Worm (Caenorhabditis elegans) whole organism, L1 larva: ENCODE results near the gene cld-9.

ENCODE experiments used
- C04F5.9 ChIP-seq: sonication (generic microtip); optimal IDR thresholded peaks from 2 replicates; lab custom pipeline; 2016; ENCODE audit warnings: missing genetic modification characterization, missing compliant biosample characterization
- C34B4.2 ChIP-seq: sonication (generic microtip); optimal IDR thresholded peaks from 2 replicates; lab custom pipeline; 2017; ENCODE audit warnings: mild to moderate bottlenecking, missing genetic modification characterization, missing compliant biosample characterization
- alr-1 ChIP-seq: fragments of 200-800 bp; sonication (Bioruptor generic); optimal IDR thresholded peaks from 2 replicates; lab custom pipeline; 2018; ENCODE audit warnings: borderline replicate concordance, mild to moderate bottlenecking, missing genetic modification characterization, missing compliant biosample characterization
- ceh-88 ChIP-seq: fragments of 200-800 bp; sonication (Bioruptor generic); IDR thresholded peaks from 2 replicates; pipeline ENCODE4 v1.3.6; 2022; ENCODE audit warnings: missing genetic modification characterization, missing compliant biosample characterization
- ces-1 ChIP-seq: fragments of 150-350 bp; optimal IDR thresholded peaks from 2 replicates; lab custom pipeline; 2014; ENCODE audit warnings: missing biosample characterization, missing genetic modification reagents, missing genetic modification characterization
- efl-1 ChIP-seq, 4 experiments: fragments of 150-350 bp; optimal IDR thresholded peaks in 3 of 4; peaks in 1 of 4; 1 replicate in 1 of 4; 2 replicates in 3 of 4; lab custom pipeline; 2014; ENCODE audit warnings: missing biosample characterization in 2 of 4, missing genetic modification characterization in 2 of 4, missing genetic modification reagents in 2 of 4
- efl-3 ChIP-seq: fragments of 200-800 bp; sonication (Bioruptor generic); optimal IDR thresholded peaks from 2 replicates; lab custom pipeline; 2018; ENCODE audit warnings: mild to moderate bottlenecking, missing genetic modification characterization, missing compliant biosample characterization
- elt-2 ChIP-seq: sonication (generic microtip); optimal IDR thresholded peaks from 2 replicates; lab custom pipeline; 2016; ENCODE audit warnings: missing genetic modification characterization, mild to moderate bottlenecking, inconsistent platforms, missing compliant biosample characterization, missing genetic modification reagents
- hlh-17 ChIP-seq: fragments of 200-800 bp; sonication (Bioruptor generic); optimal IDR thresholded peaks from 2 replicates; lab custom pipeline; 2018; ENCODE audit warnings: missing genetic modification characterization, mild to moderate bottlenecking, missing compliant biosample characterization, moderate library complexity, borderline replicate concordance
- lin-13 ChIP-seq: fragments of 150-350 bp; optimal IDR thresholded peaks from 2 replicates; lab custom pipeline; 2014; ENCODE audit warnings: missing biosample characterization, missing genetic modification reagents, missing genetic modification characterization
- lin-14 ChIP-seq: fragments of 200-800 bp; sonication (Bioruptor generic); optimal IDR thresholded peaks from 2 replicates; lab custom pipeline; 2018; ENCODE audit warnings: mild to moderate bottlenecking, missing genetic modification characterization, moderate library complexity, missing compliant biosample characterization
- lin-15B ChIP-seq: fragments of 150-350 bp; sonication (generic microtip); optimal IDR thresholded peaks from 3 replicates; lab custom pipeline; 2014; ENCODE audit warnings: missing biosample characterization, missing genetic modification characterization
- lin-35 ChIP-seq, 2 experiments: fragments of 150-350 bp; optimal IDR thresholded peaks; 2 replicates each; lab custom pipeline; 2014; ENCODE audit warnings: missing biosample characterization in 2 of 2, missing genetic modification characterization in 2 of 2, missing genetic modification reagents in 2 of 2
- lin-39 ChIP-seq: fragments of 150-350 bp; optimal IDR thresholded peaks from 2 replicates; lab custom pipeline; 2014; ENCODE audit warnings: missing biosample characterization, missing genetic modification reagents, missing genetic modification characterization
- mep-1 ChIP-seq: fragments of 150-350 bp; optimal IDR thresholded peaks from 2 replicates; lab custom pipeline; 2014; ENCODE audit warnings: missing biosample characterization, missing genetic modification characterization
- nhr-11 ChIP-seq: fragments of 150-350 bp; optimal IDR thresholded peaks from 2 replicates; lab custom pipeline; 2014; ENCODE audit warnings: missing biosample characterization, missing genetic modification characterization
- nhr-28 ChIP-seq: fragments of 150-350 bp; optimal IDR thresholded peaks from 2 replicates; lab custom pipeline; 2014; ENCODE audit warnings: missing biosample characterization, missing genetic modification characterization
- nhr-47 ChIP-seq: sonication (generic microtip); optimal IDR thresholded peaks from 2 replicates; lab custom pipeline; 2016; ENCODE audit warnings: mild to moderate bottlenecking, missing genetic modification characterization, moderate library complexity, missing compliant biosample characterization
- nhr-84 ChIP-seq: sonication (generic microtip); optimal IDR thresholded peaks from 2 replicates; lab custom pipeline; 2017; ENCODE audit warnings: missing biosample characterization, missing genetic modification characterization
- nhr-85 ChIP-seq: sonication (generic microtip); peaks from one replicate; lab custom pipeline; 2016; ENCODE audit warnings: missing genetic modification characterization, inconsistent platforms, missing compliant biosample characterization
- pax-3 ChIP-seq: fragments of 200-800 bp; sonication (Bioruptor generic); optimal IDR thresholded peaks from 2 replicates; lab custom pipeline; 2018; ENCODE audit warnings: mild to moderate bottlenecking, missing genetic modification characterization, moderate library complexity, missing compliant biosample characterization
- pqm-1 ChIP-seq: sonication (generic microtip); optimal IDR thresholded peaks from 3 replicates; lab custom pipeline; 2017; ENCODE audit warnings: missing biosample characterization, missing genetic modification characterization
- skn-1 ChIP-seq: fragments of 150-350 bp; optimal IDR thresholded peaks from 2 replicates; lab custom pipeline; 2014; ENCODE audit warnings: missing biosample characterization, missing genetic modification characterization
- sox-4 ChIP-seq: sonication (generic microtip); optimal IDR thresholded peaks from 2 replicates; lab custom pipeline; 2016; ENCODE audit warnings: missing genetic modification characterization, missing compliant biosample characterization
- sptf-1 ChIP-seq: fragments of 150-350 bp; optimal IDR thresholded peaks from 2 replicates; lab custom pipeline; 2014; ENCODE audit warnings: missing biosample characterization, missing genetic modification characterization
- swsn-7 ChIP-seq: sonication (generic microtip); optimal IDR thresholded peaks from 2 replicates; lab custom pipeline; 2016; ENCODE audit warnings: missing genetic modification characterization, missing compliant biosample characterization
- tlp-1 ChIP-seq: fragments of 150-350 bp; optimal IDR thresholded peaks from 2 replicates; lab custom pipeline; 2014; ENCODE audit warnings: missing biosample characterization, missing genetic modification characterization
- unc-130 ChIP-seq: fragments of 150-350 bp; optimal IDR thresholded peaks from 2 replicates; lab custom pipeline; 2017; ENCODE audit warnings: missing biosample characterization, missing genetic modification characterization, inconsistent platforms
- unc-30 ChIP-seq: sonication (generic microtip); optimal IDR thresholded peaks from 2 replicates; lab custom pipeline; 2017; ENCODE audit warnings: missing biosample characterization, missing genetic modification characterization
- unc-86 ChIP-seq: sonication (generic microtip); optimal IDR thresholded peaks from 2 replicates; lab custom pipeline; 2016; ENCODE audit warnings: missing genetic modification characterization, missing compliant biosample characterization
- ztf-11 ChIP-seq, 2 experiments: sonication (generic microtip); optimal IDR thresholded peaks; 2 replicates each; lab custom pipeline; 2016 to 2017; ENCODE audit warnings: missing genetic modification characterization in 2 of 2, missing biosample characterization in 1 of 2, missing compliant biosample characterization in 1 of 2
- ztf-4 ChIP-seq: fragments of 150-350 bp; optimal IDR thresholded peaks from 2 replicates; lab custom pipeline; 2014; ENCODE audit warnings: missing biosample characterization, missing genetic modification characterization

The cld-9 gene

ce11 chrV:13738374-13738773, 13.3 kb downstream of the cld-9 start, which contains the start of gene irg-5:
Gene irg-5, minus strand, starts transcription at chrV:13738474.
- TF ChIP-seq unc-86 (tag; lab: Kevin White, UChicago) (no peak), lin-13 (GFP tag; lab: Kevin White, UChicago) (no peak), C04F5.9 (tag; lab: Kevin White, UChicago) (no peak), ces-1 (GFP tag; lab: Kevin White, UChicago) (no peak), skn-1 (no peak), nhr-84 (no peak), lin-15B (no peak), nhr-85 (tag; lab: Kevin White, UChicago) (no peak), mep-1 (no peak)
- TF ChIP-seq, all 84 proteins: peak for 0

- TF ChIP-seq lin-39 (tag; lab: Kevin White, UChicago) (no peak), sptf-1 (tag; lab: Kevin White, UChicago) (no peak), nhr-47 (tag; lab: Kevin White, UChicago) (no peak), pax-3 (tag; lab: Kevin White, UChicago) (no peak), elt-2 (tag; lab: Kevin White, UChicago) (peak; percentile 37)
Observed at ce11 chrV:13736147-13736546, 15.5 kb downstream of the cld-9 start, which contains the start of gene F35E12.6. Gene F35E12.6, minus strand, starts transcription at chrV:13736247.

- TF ChIP-seq unc-130 (tag; lab: Kevin White, UChicago) (no peak), ceh-88 (GFP tag; lab: Robert Waterston, UW) (no peak), elt-2 (tag; lab: Kevin White, UChicago) (peak; percentile 24), nhr-11 (no peak), sox-4 (tag; lab: Kevin White, UChicago) (no peak), unc-30 (tag; lab: Kevin White, UChicago) (no peak), pax-3 (tag; lab: Kevin White, UChicago) (peak; percentile 12), pqm-1 (peak; percentile 3), efl-3 (GFP tag; lab: Kevin White, UChicago) (no peak), lin-14 (GFP tag; lab: Kevin White, UChicago) (no peak), efl-1 (optimal IDR thresholded peaks at IDR 0.05; lab: Kevin White, UChicago) (no peak), efl-1 (GFP tag; optimal IDR thresholded peaks at IDR 0.05 in 1 of 2; lab: Kevin White, UChicago) (no peak)
Observed at ce11 chrV:13730762-13731161, 20.9 kb downstream of the cld-9 start, which contains the start of gene dct-17. Gene dct-17, minus strand, starts transcription at chrV:13730784.

ce11 chrV:13725574-13725973, 26.1 kb downstream of the cld-9 start, which contains the start of gene fbxa-181:
Gene fbxa-181, plus strand, starts transcription at chrV:13725874.
- no peak for TF ChIP-seq nhr-28 (tag; lab: Kevin White, UChicago)
- no peak for TF ChIP-seq tlp-1 (tag; lab: Kevin White, UChicago)
- TF ChIP-seq hlh-17 (GFP tag; lab: Kevin White, UChicago): no peak
- no peak for TF ChIP-seq lin-13 (GFP tag; lab: Kevin White, UChicago)
- TF ChIP-seq elt-2 (tag; lab: Kevin White, UChicago): no peak
- no peak for TF ChIP-seq swsn-7 (tag; lab: Kevin White, UChicago)

- TF ChIP-seq nhr-85 (tag; lab: Kevin White, UChicago): no peak
- TF ChIP-seq ztf-11 (tag; optimal IDR thresholded peaks at IDR 0.05; lab: Kevin White, UChicago): no peak
- no peak for TF ChIP-seq nhr-28 (tag; lab: Kevin White, UChicago)
- TF ChIP-seq alr-1 (tag; lab: Kevin White, UChicago): no peak
Observed at ce11 chrV:13724781-13725180, 26.9 kb downstream of the cld-9 start, which contains the start of gene F35E12.2. Gene F35E12.2, minus strand, starts transcription at chrV:13724881.

ce11 chrV:13716531-13716930, 35.2 kb downstream of the cld-9 start, which contains the start of gene T01D3.6:
Gene T01D3.6, plus strand, starts transcription at chrV:13716824.
- no peak for TF ChIP-seq alr-1 (tag; lab: Kevin White, UChicago)
- peak; percentile 32 for TF ChIP-seq pqm-1
- TF ChIP-seq ceh-88 (GFP tag; lab: Robert Waterston, UW): no peak
- peak; percentile 79 for TF ChIP-seq elt-2 (tag; lab: Kevin White, UChicago)
- TF ChIP-seq C34B4.2: no peak
- no peak for TF ChIP-seq ces-1 (GFP tag; lab: Kevin White, UChicago)
- TF ChIP-seq nhr-85 (tag; lab: Kevin White, UChicago): peak; percentile 10
- peak in 1 of 2 experiments; percentile 24 for TF ChIP-seq lin-35 (GFP tag; optimal IDR thresholded peaks at IDR 0.05; lab: Kevin White, UChicago)
- peak; percentile 29 for TF ChIP-seq pax-3 (tag; lab: Kevin White, UChicago)
- TF ChIP-seq efl-3 (GFP tag; lab: Kevin White, UChicago): no peak
- TF ChIP-seq ztf-4 (tag; lab: Kevin White, UChicago): no peak
